Fruit fly (Drosophila melanogaster) whole organism, embryonic: ENCODE results near the gene Vha100-2.

Experiments
- B-H1 ChIP-seq: fragments of 200-800 bp; sonication (Bioruptor generic); IDR thresholded peaks from 3 replicates; pipeline ENCODE4 v1.3.6; 2022; ENCODE audit warnings: missing biosample characterization, missing genetic modification characterization
- CG10321 ChIP-seq: fragments of 200-800 bp; sonication (Bioruptor generic); IDR thresholded peaks from 2 replicates; pipeline ENCODE4 v1.3.6; 2022; ENCODE audit warnings: missing biosample characterization, missing genetic modification characterization
- CG12391 ChIP-seq: fragments of 200-800 bp; sonication (Bioruptor generic); optimal IDR thresholded peaks from 3 replicates; lab custom pipeline; 2018; ENCODE audit warnings: missing biosample characterization, mild to moderate bottlenecking, missing genetic modification characterization, moderate library complexity
- CG14710 ChIP-seq: fragments of 200-800 bp; sonication (Bioruptor generic); optimal IDR thresholded peaks from 3 replicates; lab custom pipeline; 2019; ENCODE audit warnings: missing biosample characterization, mild to moderate bottlenecking, missing genetic modification characterization, moderate library complexity
- CG1529 ChIP-seq: fragments of 200-800 bp; sonication (Bioruptor generic); optimal IDR thresholded peaks from 3 replicates; lab custom pipeline; 2018; ENCODE audit warnings: missing biosample characterization, missing genetic modification characterization
- CG16779 ChIP-seq: fragments of 200-800 bp; sonication (Bioruptor generic); IDR thresholded peaks from 2 replicates; pipeline ENCODE4 v1.3.6; 2022; ENCODE audit warnings: missing biosample characterization, missing genetic modification characterization
- CG17186 ChIP-seq: fragments of 200-800 bp; sonication (Bioruptor generic); optimal IDR thresholded peaks from 3 replicates; lab custom pipeline; 2017; ENCODE audit warnings: missing biosample characterization, missing genetic modification reagents, missing genetic modification characterization
- CG17829 ChIP-seq: fragments of 200-800 bp; optimal IDR thresholded peaks from 2 replicates; lab custom pipeline; 2019; ENCODE audit warnings: missing biosample characterization, mild to moderate bottlenecking, missing genetic modification characterization, moderate library complexity
- CG2120 ChIP-seq: fragments of 200-800 bp; sonication (Bioruptor generic); optimal IDR thresholded peaks from 3 replicates; lab custom pipeline; 2016; ENCODE audit warnings: missing biosample characterization, missing genetic modification characterization
- CG2678 ChIP-seq: fragments of 200-800 bp; sonication (Bioruptor generic); optimal IDR thresholded peaks from 3 replicates; lab custom pipeline; 2019; ENCODE audit warnings: missing biosample characterization, mild to moderate bottlenecking, missing genetic modification characterization, moderate library complexity
- CG3163 ChIP-seq: fragments of 200-800 bp; sonication (Bioruptor generic); optimal IDR thresholded peaks from 3 replicates; lab custom pipeline; 2016; ENCODE audit warnings: missing biosample characterization, missing genetic modification characterization
- CG32772 ChIP-seq: fragments of 200-800 bp; sonication (Bioruptor generic); IDR thresholded peaks from 2 replicates; pipeline ENCODE4 v1.3.6; 2022; ENCODE audit warnings: missing biosample characterization, missing genetic modification characterization
- CG4282 ChIP-seq: fragments of 200-800 bp; sonication (Bioruptor generic); optimal IDR thresholded peaks from 2 replicates; lab custom pipeline; 2016; ENCODE audit warnings: missing biosample characterization, missing genetic modification characterization
- CG43689 ChIP-seq: fragments of 200-800 bp; sonication (Bioruptor generic); IDR thresholded peaks from 2 replicates; pipeline ENCODE4 v1.3.6; 2022; ENCODE audit warnings: missing biosample characterization, missing genetic modification characterization
- CG4707 ChIP-seq: fragments of 200-800 bp; sonication (Bioruptor generic); optimal IDR thresholded peaks from 2 replicates; lab custom pipeline; 2018; ENCODE audit warnings: missing biosample characterization, mild to moderate bottlenecking, missing genetic modification characterization, moderate library complexity
- CG4730 ChIP-seq: fragments of 200-800 bp; sonication (Bioruptor generic); IDR thresholded peaks from 2 replicates; pipeline ENCODE4 v1.3.6; 2022; ENCODE audit warnings: missing biosample characterization, missing genetic modification characterization
- CG6791 ChIP-seq: fragments of 200-800 bp; sonication (Bioruptor generic); IDR thresholded peaks from 3 replicates; pipeline ENCODE4 v1.3.6; 2022; ENCODE audit warnings: missing biosample characterization, missing genetic modification characterization; ENCODE audit not compliant: partially characterized antibody
- CG8359 ChIP-seq: fragments of 200-800 bp; sonication (Bioruptor generic); optimal IDR thresholded peaks from 2 replicates; lab custom pipeline; 2017; ENCODE audit warnings: missing biosample characterization, mild to moderate bottlenecking, missing genetic modification characterization, borderline replicate concordance
- CG9817 ChIP-seq: fragments of 200-800 bp; sonication (Bioruptor generic); optimal IDR thresholded peaks from 2 replicates; lab custom pipeline; 2018; ENCODE audit warnings: missing biosample characterization, mild to moderate bottlenecking, missing genetic modification characterization, moderate library complexity
- CG9932 ChIP-seq: fragments of 200-800 bp; sonication (Bioruptor generic); IDR thresholded peaks from 2 replicates; pipeline ENCODE4 v1.3.6; 2022; ENCODE audit warnings: missing biosample characterization, missing genetic modification characterization
- CoRest ChIP-seq: fragments of 200-800 bp; sonication (Bioruptor generic); optimal IDR thresholded peaks from 3 replicates; lab custom pipeline; 2018; ENCODE audit warnings: missing biosample characterization, mild to moderate bottlenecking, missing genetic modification characterization, moderate library complexity
- CrebB ChIP-seq: fragments of 200-800 bp; sonication (Bioruptor generic); optimal IDR thresholded peaks from 3 replicates; lab custom pipeline; 2018; ENCODE audit warnings: missing biosample characterization, mild to moderate bottlenecking, missing genetic modification characterization
- Dad ChIP-seq: fragments of 200-800 bp; sonication (Bioruptor generic); optimal IDR thresholded peaks from 3 replicates; lab custom pipeline; 2016; ENCODE audit warnings: missing biosample characterization, missing genetic modification characterization
- Dll ChIP-seq: fragments of 200-800 bp; sonication (Bioruptor generic); IDR thresholded peaks from 4 replicates; pipeline ENCODE4 v1.3.6; 2022; ENCODE audit warnings: missing biosample characterization, missing genetic modification characterization; ENCODE audit not compliant: partially characterized antibody
- E2f1 ChIP-seq: fragments of 200-800 bp; sonication (Bioruptor generic); IDR thresholded peaks from 2 replicates; pipeline ENCODE4 v1.3.6; 2022; ENCODE audit warnings: missing biosample characterization, missing genetic modification characterization
- H15 ChIP-seq: fragments of 200-800 bp; sonication (Bioruptor generic); IDR thresholded peaks from 3 replicates; pipeline ENCODE4 v1.3.6; 2022; ENCODE audit warnings: missing biosample characterization, missing genetic modification characterization
- HLHmδ ChIP-seq: fragments of 200-800 bp; sonication (Bioruptor generic); optimal IDR thresholded peaks from 2 replicates; lab custom pipeline; 2018; ENCODE audit warnings: missing biosample characterization, mild to moderate bottlenecking, missing genetic modification characterization, moderate library complexity
- Kr ChIP-seq: fragments of 200-800 bp; sonication (Bioruptor generic); optimal IDR thresholded peaks from 2 replicates; lab custom pipeline; 2017; ENCODE audit warnings: missing biosample characterization, mild to moderate bottlenecking, missing genetic modification characterization
- Mrtf ChIP-seq: fragments of 200-800 bp; sonication (Bioruptor generic); IDR thresholded peaks from 3 replicates; pipeline ENCODE4 v1.3.6; 2022; ENCODE audit warnings: missing biosample characterization, missing genetic modification characterization
- NFAT ChIP-seq: fragments of 200-800 bp; sonication (Bioruptor generic); IDR thresholded peaks from 2 replicates; pipeline ENCODE4 v1.3.6; 2022; ENCODE audit warnings: missing biosample characterization, missing genetic modification characterization
- NK7.1 ChIP-seq: fragments of 200-800 bp; sonication (Bioruptor generic); optimal IDR thresholded peaks from 3 replicates; lab custom pipeline; 2016; ENCODE audit warnings: missing biosample characterization, missing genetic modification characterization
- NfI ChIP-seq: fragments of 200-800 bp; sonication (Bioruptor generic); optimal IDR thresholded peaks from 3 replicates; lab custom pipeline; 2018; ENCODE audit warnings: missing biosample characterization, mild to moderate bottlenecking, missing genetic modification characterization, moderate library complexity
- Scr ChIP-seq: fragments of 200-800 bp; sonication (Bioruptor generic); IDR thresholded peaks from 2 replicates; pipeline ENCODE4 v1.3.6; 2022; ENCODE audit warnings: missing biosample characterization, missing genetic modification characterization; ENCODE audit not compliant: partially characterized antibody
- Side ChIP-seq: fragments of 200-800 bp; sonication (Bioruptor generic); optimal IDR thresholded peaks from 2 replicates; lab custom pipeline; 2016; ENCODE audit warnings: missing biosample characterization, missing genetic modification characterization
- Sry-δ ChIP-seq: fragments of 200-800 bp; sonication (Bioruptor generic); optimal IDR thresholded peaks from 2 replicates; lab custom pipeline; 2016; ENCODE audit warnings: missing biosample characterization, missing genetic modification characterization
- ase ChIP-seq: fragments of 200-800 bp; sonication (Bioruptor generic); IDR thresholded peaks from 3 replicates; pipeline ENCODE4 v1.3.6; 2022; ENCODE audit warnings: missing biosample characterization, missing genetic modification characterization
- cg ChIP-seq: fragments of 200-800 bp; sonication (Bioruptor generic); optimal IDR thresholded peaks from 3 replicates; lab custom pipeline; 2019; ENCODE audit warnings: missing biosample characterization, mild to moderate bottlenecking, missing genetic modification characterization, moderate library complexity
- chn ChIP-seq: fragments of 200-800 bp; sonication (Bioruptor generic); optimal IDR thresholded peaks from 2 replicates; lab custom pipeline; 2016; ENCODE audit warnings: missing biosample characterization, missing genetic modification characterization
- eve ChIP-seq, 2 experiments: fragments of >200 bp; optimal IDR thresholded peaks; 2 replicates each; lab custom pipeline; 2017; ENCODE audit warnings: missing biosample characterization in 2 of 2, missing genetic modification characterization in 2 of 2
- hbn ChIP-seq: fragments of 200-800 bp; sonication (Bioruptor generic); IDR thresholded peaks from 2 replicates; pipeline ENCODE4 v1.3.6; 2022; ENCODE audit warnings: missing biosample characterization, missing genetic modification characterization; ENCODE audit not compliant: partially characterized antibody
- lab ChIP-seq: fragments of 200-800 bp; sonication (Bioruptor generic); optimal IDR thresholded peaks from 3 replicates; lab custom pipeline; 2017; ENCODE audit warnings: missing biosample characterization, missing genetic modification characterization, mild to moderate bottlenecking, moderate library complexity, missing genetic modification reagents
- pho ChIP-seq: fragments of 200-800 bp; sonication (Bioruptor generic); optimal IDR thresholded peaks from 2 replicates; lab custom pipeline; 2016; ENCODE audit warnings: missing biosample characterization, missing genetic modification characterization
- pzg ChIP-seq: fragments of 200-800 bp; sonication (Bioruptor generic); optimal IDR thresholded peaks from 3 replicates; lab custom pipeline; 2018; ENCODE audit warnings: missing biosample characterization, mild to moderate bottlenecking, missing genetic modification characterization, moderate library complexity
- sima ChIP-seq: fragments of 200-800 bp; sonication (Bioruptor generic); optimal IDR thresholded peaks from 2 replicates; lab custom pipeline; 2016; ENCODE audit warnings: missing biosample characterization, missing genetic modification characterization
- ssp ChIP-seq: fragments of 200-800 bp; sonication (Bioruptor generic); IDR thresholded peaks from 2 replicates; pipeline ENCODE4 v1.3.6; 2022; ENCODE audit warnings: missing biosample characterization, missing genetic modification characterization
- tin ChIP-seq: fragments of 200-800 bp; sonication (Bioruptor generic); optimal IDR thresholded peaks from 3 replicates; lab custom pipeline; 2016; ENCODE audit warnings: missing biosample characterization, missing genetic modification characterization
- toy ChIP-seq: fragments of 200-800 bp; sonication (Bioruptor generic); IDR thresholded peaks from 2 replicates; pipeline ENCODE4 v1.3.6; 2022; ENCODE audit warnings: missing biosample characterization, missing genetic modification characterization
- trem ChIP-seq: fragments of 200-800 bp; optimal IDR thresholded peaks from 3 replicates; lab custom pipeline; 2019; ENCODE audit warnings: missing biosample characterization, mild to moderate bottlenecking, missing genetic modification characterization, moderate library complexity
- tx ChIP-seq: fragments of 200-800 bp; sonication (Bioruptor generic); optimal IDR thresholded peaks from 2 replicates; lab custom pipeline; 2016; ENCODE audit warnings: missing biosample characterization, missing genetic modification characterization
- wor ChIP-seq: fragments of 200-800 bp; sonication (Bioruptor generic); IDR thresholded peaks from 2 replicates; pipeline ENCODE4 v1.3.6; 2022; ENCODE audit warnings: missing biosample characterization, missing genetic modification characterization

Vha100-2 gene

DNA sequence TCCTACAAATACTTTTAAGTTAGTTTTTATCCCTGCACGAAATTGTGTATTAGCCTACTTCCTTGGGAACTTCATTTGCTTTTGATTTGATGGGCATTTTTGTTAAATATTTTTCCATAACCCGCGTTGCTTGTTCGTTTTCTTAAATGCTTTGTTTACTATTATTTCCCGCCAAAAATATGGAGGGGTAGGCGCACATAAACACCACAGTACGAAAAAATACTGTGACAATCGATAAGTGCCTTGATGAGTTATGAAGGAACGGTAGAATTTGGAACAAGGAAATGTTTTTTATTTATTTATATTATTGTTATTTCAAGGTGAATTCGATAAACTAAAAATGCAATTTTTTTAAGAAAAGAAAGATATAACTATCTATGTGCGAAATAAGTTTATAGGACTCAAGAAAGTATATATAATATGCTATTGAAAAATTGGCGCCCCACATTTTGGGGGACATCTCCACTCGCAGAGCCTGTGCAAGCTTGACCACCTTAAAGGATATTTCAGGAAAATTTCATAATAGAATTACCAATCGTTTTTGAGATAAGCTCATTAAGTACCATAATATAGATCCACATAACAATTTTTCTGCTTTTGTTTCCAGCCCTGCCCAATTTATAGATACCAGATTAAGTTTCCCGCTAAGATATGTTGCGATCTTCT is 32.9 kb downstream of the Vha100-2 start, which contains the start of the genes WRNexo and Nup43 (continued):
- TF ChIP-seq CG2678 (no peak), Side (no peak), pho (GFP tag; lab: Kevin White, UChicago) (no peak), chn (GFP tag; lab: Kevin White, UChicago) (peak; percentile 33), CG4707 (GFP tag; lab: Kevin White, UChicago) (no peak), HLHmδ (GFP tag; lab: Kevin White, UChicago) (no peak), tx (GFP tag; lab: Kevin White, UChicago) (no peak), wor (GFP tag; lab: Robert Waterston, UW) (no peak), NK7.1 (GFP tag; lab: Kevin White, UChicago) (no peak), Sry-δ (GFP tag; lab: Kevin White, UChicago) (peak; percentile 33), trem (peak; percentile 45), CG16779 (GFP tag; lab: Robert Waterston, UW) (no peak), CG8359 (no peak), CG2120 (peak; percentile 55), CG17186 (no peak), cg (GFP tag; lab: Kevin White, UChicago) (no peak), CG3163 (GFP tag; lab: Kevin White, UChicago) (no peak), CG4282 (GFP tag; lab: Kevin White, UChicago) (no peak), eve (GFP tag; optimal IDR thresholded peaks at IDR 0.05; lab: Kevin White, UChicago) (no peak), ssp (GFP tag; lab: Robert Waterston, UW) (peak; percentile 33; the same call in 1 of the 2 replicates), E2f1 (peak; percentile 75), ase (GFP tag; lab: Robert Waterston, UW) (no peak), hbn (GFP tag; lab: Robert Waterston, UW) (no peak), Kr (GFP tag; lab: Kevin White, UChicago) (no peak), NfI (GFP tag; lab: Kevin White, UChicago) (peak; percentile 22), CG1529 (GFP tag; lab: Kevin White, UChicago) (no peak), CG12391 (tag; lab: Kevin White, UChicago) (peak; percentile 44), toy (GFP tag; lab: Robert Waterston, UW) (no peak), H15 (GFP tag; lab: Robert Waterston, UW) (0 out of 3 replicates have a peak, but pooled peaks have one; percentile 31), Dll (no peak), CG10321 (GFP tag; lab: Robert Waterston, UW) (no peak), CG17829 (tag; lab: Kevin White, UChicago) (peak; percentile 45), B-H1 (GFP tag; lab: Robert Waterston, UW) (no peak), Mrtf (no peak), CG32772 (GFP tag; lab: Robert Waterston, UW) (peak; percentile 34; the same call in 1 of the 2 replicates), CG9932 (peak; percentile 62), CoRest (tag; lab: Kevin White, UChicago) (peak; percentile 69), CG6791 (GFP tag; lab: Robert Waterston, UW) (no peak), CG9817 (tag; lab: Kevin White, UChicago) (peak; percentile 55), Dad (GFP tag; lab: Kevin White, UChicago) (peak; percentile 1), sima (GFP tag; lab: Kevin White, UChicago) (no peak), pzg (GFP tag; lab: Kevin White, UChicago) (peak; percentile 46), CrebB (tag; lab: Kevin White, UChicago) (no peak), CG14710 (tag; lab: Kevin White, UChicago) (peak; percentile 51), CG4730 (GFP tag; lab: Robert Waterston, UW) (no peak), Scr (GFP tag; lab: Robert Waterston, UW) (no peak), CG43689 (GFP tag; lab: Robert Waterston, UW) (no peak), lab (no peak), tin (peak; percentile 42), NFAT (GFP tag; lab: Robert Waterston, UW) (0 out of 2 replicates have a peak, but pooled peaks have one; percentile 40)
